Worm (Caenorhabditis elegans) whole organism, midembryonic: ENCODE measurements around the gene plc-4.

Experiments
- T22C8.4 ChIP-seq: fragments of 200-800 bp; sonication (Bioruptor generic); IDR thresholded peaks from 2 replicates; pipeline ENCODE4 v1.3.6; 2022; ENCODE audit warnings: missing genetic modification characterization, missing compliant biosample characterization
- cog-1 ChIP-seq: sonication (generic microtip); optimal IDR thresholded peaks from 2 replicates; lab custom pipeline; 2016; ENCODE audit warnings: missing genetic modification characterization, missing compliant biosample characterization
- flt-1 ChIP-seq: fragments of 200-800 bp; sonication (Bioruptor generic); IDR thresholded peaks from 2 replicates; pipeline ENCODE4 v1.3.6; 2022; ENCODE audit warnings: missing genetic modification characterization, missing compliant biosample characterization
- klf-2 ChIP-seq: fragments of 200-800 bp; sonication (Bioruptor generic); conservative IDR thresholded peaks from 2 replicates; pipeline ENCODE4 v1.3.6; 2022; ENCODE audit warnings: missing genetic modification reagents, missing genetic modification characterization, missing compliant biosample characterization
- med-1 ChIP-seq: sonication (generic microtip); optimal IDR thresholded peaks from 2 replicates; lab custom pipeline; 2017; ENCODE audit warnings: missing genetic modification characterization, mild to moderate bottlenecking, missing compliant biosample characterization, antibody characterized with exemption, missing genetic modification reagents; ENCODE audit not compliant: insufficient read depth
- ref-1 ChIP-seq: fragments of 200-800 bp; sonication (Bioruptor generic); conservative IDR thresholded peaks from 2 replicates; pipeline ENCODE4 v1.3.6; 2022; ENCODE audit warnings: missing genetic modification reagents, missing genetic modification characterization, missing compliant biosample characterization
- tab-1 ChIP-seq: fragments of 200-800 bp; sonication (Bioruptor generic); IDR thresholded peaks from 2 replicates; pipeline ENCODE4 v1.3.6; 2022; ENCODE audit warnings: missing genetic modification characterization, missing compliant biosample characterization
- ztf-29 ChIP-seq: fragments of 200-800 bp; sonication (Bioruptor generic); IDR thresholded peaks from 2 replicates; pipeline ENCODE4 v1.3.6; 2022; ENCODE audit warnings: missing genetic modification reagents, missing genetic modification characterization, missing compliant biosample characterization

- no peak for TF ChIP-seq flt-1 (GFP tag; lab: Robert Waterston, UW)
- no peak for TF ChIP-seq T22C8.4
- no peak for TF ChIP-seq cog-1 (tag; lab: Kevin White, UChicago)
- no peak for TF ChIP-seq klf-2
- no peak for TF ChIP-seq med-1 (GFP tag; lab: Kevin White, UChicago)
- TF ChIP-seq ref-1 (GFP tag; lab: Robert Waterston, UW) = no peak
- no peak for TF ChIP-seq tab-1 (GFP tag; lab: Robert Waterston, UW)
- TF ChIP-seq ztf-29 (GFP tag; lab: Robert Waterston, UW) = no peak
Measured at ce11 chrIV:7491464-7491863, 21.0 kb downstream of the plc-4 start, which contains the start of gene F55G1.1.
